Worm (Caenorhabditis elegans) whole organism, L2 larva: ENCODE measurements around the gene srbc-40.

Experiments used
- C34F6.9 ChIP-seq: fragments of 150-350 bp; optimal IDR thresholded peaks from 2 replicates; lab custom pipeline; 2014; ENCODE audit warnings: missing biosample characterization, missing genetic modification characterization
- F13H6.1 ChIP-seq: sonication (generic microtip); optimal IDR thresholded peaks from 2 replicates; lab custom pipeline; 2016; ENCODE audit warnings: missing genetic modification characterization, missing compliant biosample characterization
- R02D3.7 ChIP-seq: fragments of 150-350 bp; optimal IDR thresholded peaks from 2 replicates; lab custom pipeline; 2014; ENCODE audit warnings: missing biosample characterization, missing genetic modification characterization
- Y55F3AM.14 ChIP-seq: fragments of 200-800 bp; sonication (Bioruptor generic); optimal IDR thresholded peaks from 2 replicates; lab custom pipeline; 2018; ENCODE audit warnings: mild to moderate bottlenecking, missing genetic modification characterization, missing compliant biosample characterization
- ZK546.5 ChIP-seq: sonication (generic microtip); optimal IDR thresholded peaks from 2 replicates; lab custom pipeline; 2017; ENCODE audit warnings: missing biosample characterization, missing genetic modification characterization
- alr-1 ChIP-seq: fragments of 150-350 bp; optimal IDR thresholded peaks from 2 replicates; lab custom pipeline; 2014; ENCODE audit warnings: missing biosample characterization, missing genetic modification characterization
- aly-2 ChIP-seq: fragments of 150-350 bp; optimal IDR thresholded peaks from 2 replicates; lab custom pipeline; 2014; ENCODE audit warnings: missing biosample characterization, missing genetic modification characterization
- ama-1 ChIP-seq: fragments of 150-350 bp; optimal IDR thresholded peaks from 2 replicates; lab custom pipeline; 2018; ENCODE audit warnings: inconsistent platforms
- blmp-1 ChIP-seq: sonication (generic microtip); optimal IDR thresholded peaks from 2 replicates; lab custom pipeline; 2017; ENCODE audit warnings: missing genetic modification characterization, mild to moderate bottlenecking, missing compliant biosample characterization, antibody characterized with exemption, moderate library complexity; ENCODE audit not compliant: insufficient read depth
- ceh-16 ChIP-seq: fragments of 150-350 bp; optimal IDR thresholded peaks from 2 replicates; lab custom pipeline; 2014; ENCODE audit warnings: missing biosample characterization, missing genetic modification characterization
- ceh-82 ChIP-seq: fragments of 150-350 bp; optimal IDR thresholded peaks from 2 replicates; lab custom pipeline; 2014; ENCODE audit warnings: missing biosample characterization, missing genetic modification characterization
- crh-2 ChIP-seq: sonication (generic microtip); optimal IDR thresholded peaks from 2 replicates; lab custom pipeline; 2017; ENCODE audit warnings: missing biosample characterization, missing genetic modification characterization
- dmd-4 ChIP-seq: sonication (generic microtip); optimal IDR thresholded peaks from 2 replicates; lab custom pipeline; 2017; ENCODE audit warnings: missing biosample characterization, missing genetic modification characterization
- egl-27 ChIP-seq: sonication (generic microtip); optimal IDR thresholded peaks from 3 replicates; lab custom pipeline; 2017; ENCODE audit warnings: missing biosample characterization, missing genetic modification reagents, missing genetic modification characterization
- elt-1 ChIP-seq: fragments of 150-350 bp; optimal IDR thresholded peaks from 2 replicates; lab custom pipeline; 2014; ENCODE audit warnings: missing biosample characterization, missing genetic modification characterization
- elt-3 ChIP-seq: sonication (generic microtip); optimal IDR thresholded peaks from 2 replicates; lab custom pipeline; 2017; ENCODE audit warnings: missing biosample characterization, missing genetic modification characterization
- fos-1 ChIP-seq: fragments of 150-350 bp; optimal IDR thresholded peaks from 2 replicates; lab custom pipeline; 2014; ENCODE audit warnings: missing biosample characterization, missing genetic modification characterization
- gmeb-1 ChIP-seq: fragments of 150-350 bp; optimal IDR thresholded peaks from 2 replicates; lab custom pipeline; 2014; ENCODE audit warnings: missing biosample characterization, missing genetic modification characterization
- lin-11 ChIP-seq: fragments of 150-350 bp; sonication (generic microtip); optimal IDR thresholded peaks from 2 replicates; lab custom pipeline; 2014; ENCODE audit warnings: missing biosample characterization, missing genetic modification characterization, inconsistent platforms, mixed read lengths
- lin-13 ChIP-seq: fragments of 150-350 bp; optimal IDR thresholded peaks from 2 replicates; lab custom pipeline; 2014; ENCODE audit warnings: missing biosample characterization, missing genetic modification reagents, missing genetic modification characterization
- lin-39 ChIP-seq: fragments of 150-350 bp; optimal IDR thresholded peaks from 2 replicates; lab custom pipeline; 2014; ENCODE audit warnings: missing biosample characterization, missing genetic modification reagents, missing genetic modification characterization
- lsy-2 ChIP-seq, 2 experiments: fragments of 150-350 bp in 1 of 2; sonication (generic microtip) in 1 of 2; optimal IDR thresholded peaks; 2 replicates each; lab custom pipeline; 2014 to 2017; ENCODE audit warnings: missing biosample characterization in 2 of 2, missing genetic modification characterization in 2 of 2
- mab-5 ChIP-seq: fragments of 150-350 bp; optimal IDR thresholded peaks from 2 replicates; lab custom pipeline; 2014; ENCODE audit warnings: missing biosample characterization, missing genetic modification characterization
- mbf-1 ChIP-seq: sonication (generic microtip); optimal IDR thresholded peaks from 2 replicates; lab custom pipeline; 2017; ENCODE audit warnings: missing biosample characterization, missing genetic modification characterization
- mdl-1 ChIP-seq, 2 experiments: fragments of 150-350 bp in 1 of 2; sonication (generic microtip) in 1 of 2; optimal IDR thresholded peaks; 2 replicates each; lab custom pipeline; 2017; ENCODE audit warnings: missing biosample characterization in 2 of 2, missing genetic modification characterization in 2 of 2
- nhr-10 ChIP-seq: sonication (generic microtip); optimal IDR thresholded peaks from 2 replicates; lab custom pipeline; 2017; ENCODE audit warnings: missing biosample characterization, missing genetic modification characterization
- nhr-11 ChIP-seq: fragments of 150-350 bp; optimal IDR thresholded peaks from 2 replicates; lab custom pipeline; 2014; ENCODE audit warnings: missing biosample characterization, missing genetic modification characterization
- nhr-12 ChIP-seq: fragments of 150-350 bp; optimal IDR thresholded peaks from 2 replicates; lab custom pipeline; 2014; ENCODE audit warnings: missing biosample characterization, missing genetic modification characterization
- nhr-129 ChIP-seq: fragments of 150-350 bp; optimal IDR thresholded peaks from 2 replicates; lab custom pipeline; 2014; ENCODE audit warnings: missing biosample characterization, missing genetic modification characterization
- nhr-21 ChIP-seq: fragments of 150-350 bp; optimal IDR thresholded peaks from 2 replicates; lab custom pipeline; 2014; ENCODE audit warnings: missing biosample characterization, missing genetic modification characterization
- nhr-23 ChIP-seq: fragments of 150-350 bp; optimal IDR thresholded peaks from 2 replicates; lab custom pipeline; 2014; ENCODE audit warnings: missing biosample characterization, missing genetic modification reagents, missing genetic modification characterization
- nhr-237 ChIP-seq: fragments of 150-350 bp; optimal IDR thresholded peaks from 2 replicates; lab custom pipeline; 2014; ENCODE audit warnings: missing biosample characterization, missing genetic modification characterization
- nhr-25 ChIP-seq: fragments of 150-350 bp; sonication (generic microtip); optimal IDR thresholded peaks from 3 replicates; lab custom pipeline; 2014; ENCODE audit warnings: missing biosample characterization, missing genetic modification characterization
- nhr-6 ChIP-seq: fragments of 150-350 bp; optimal IDR thresholded peaks from 2 replicates; lab custom pipeline; 2014; ENCODE audit warnings: missing biosample characterization, missing genetic modification characterization
- nhr-77 ChIP-seq: fragments of 150-350 bp; optimal IDR thresholded peaks from 2 replicates; lab custom pipeline; 2014; ENCODE audit warnings: missing biosample characterization, missing genetic modification characterization
- peb-1 ChIP-seq: fragments of 150-350 bp; optimal IDR thresholded peaks from 2 replicates; lab custom pipeline; 2014; ENCODE audit warnings: missing biosample characterization, missing genetic modification characterization
- sem-4 ChIP-seq: fragments of 150-350 bp; optimal IDR thresholded peaks from 2 replicates; lab custom pipeline; 2014; ENCODE audit warnings: missing biosample characterization, missing genetic modification reagents, missing genetic modification characterization
- skn-1 ChIP-seq: sonication (generic microtip); optimal IDR thresholded peaks from 2 replicates; lab custom pipeline; 2017; ENCODE audit warnings: missing biosample characterization, missing genetic modification characterization
- sma-3 ChIP-seq: sonication (generic microtip); optimal IDR thresholded peaks from 2 replicates; lab custom pipeline; 2016; ENCODE audit warnings: missing genetic modification reagents, missing genetic modification characterization, missing compliant biosample characterization
- sma-9 ChIP-seq, 2 experiments: fragments of 150-350 bp in 1 of 2; sonication (generic microtip) in 1 of 2; optimal IDR thresholded peaks; 2 replicates each; lab custom pipeline; 2014 to 2016; ENCODE audit warnings: missing genetic modification characterization in 2 of 2, mild to moderate bottlenecking in 1 of 2, missing biosample characterization in 1 of 2, missing compliant biosample characterization in 1 of 2, missing genetic modification reagents in 1 of 2, moderate library complexity in 1 of 2
- snpc-4 ChIP-seq: fragments of 150-350 bp; optimal IDR thresholded peaks from 2 replicates; lab custom pipeline; 2014; ENCODE audit warnings: missing biosample characterization, missing genetic modification characterization
- unc-39 ChIP-seq: fragments of 150-350 bp; optimal IDR thresholded peaks from 2 replicates; lab custom pipeline; 2014; ENCODE audit warnings: missing biosample characterization, missing genetic modification characterization
- unc-55 ChIP-seq: fragments of 150-350 bp; sonication (generic microtip); optimal IDR thresholded peaks from 3 replicates; lab custom pipeline; 2014; ENCODE audit warnings: missing biosample characterization, missing genetic modification reagents, missing genetic modification characterization
- unc-62 ChIP-seq: fragments of 150-350 bp; optimal IDR thresholded peaks from 2 replicates; lab custom pipeline; 2014; ENCODE audit warnings: missing biosample characterization, missing genetic modification reagents, missing genetic modification characterization
- zag-1 ChIP-seq: fragments of 150-350 bp; optimal IDR thresholded peaks from 2 replicates; lab custom pipeline; 2014; ENCODE audit warnings: missing biosample characterization, missing genetic modification characterization
- ztf-1 ChIP-seq: fragments of 200-800 bp; sonication (Bioruptor generic); conservative IDR thresholded peaks from 2 replicates; pipeline ENCODE4 v1.3.6; 2022; ENCODE audit warnings: missing genetic modification characterization, missing compliant biosample characterization
- ztf-11 ChIP-seq: sonication (generic microtip); optimal IDR thresholded peaks from 2 replicates; lab custom pipeline; 2017; ENCODE audit warnings: missing biosample characterization, missing genetic modification characterization
- ztf-4 ChIP-seq: fragments of 150-350 bp; optimal IDR thresholded peaks from 2 replicates; lab custom pipeline; 2014; ENCODE audit warnings: missing biosample characterization, missing genetic modification characterization

The srbc-40 gene

DNA sequence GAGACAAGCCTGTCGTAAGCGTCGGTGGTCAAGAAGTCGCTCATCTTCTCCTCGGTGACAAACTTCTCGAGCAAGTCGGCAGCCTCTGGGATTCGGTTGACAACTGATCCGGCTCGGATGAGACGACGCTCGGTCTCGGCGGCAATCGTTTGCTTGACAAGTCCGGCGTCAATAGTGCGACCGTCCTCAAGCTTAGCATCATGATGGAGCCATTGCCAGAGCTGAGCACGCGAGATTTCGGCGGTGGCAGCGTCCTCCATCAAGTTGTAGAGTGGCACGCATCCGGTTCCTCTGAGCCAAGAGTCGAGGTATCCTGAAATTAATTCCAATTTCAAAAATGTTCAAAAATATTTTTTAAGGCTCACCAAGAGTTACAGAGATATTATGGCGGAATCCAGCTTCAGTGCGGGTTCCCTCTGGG is 4.8 kb upstream of the srbc-40 start:
- TF ChIP-seq nhr-237 (tag; lab: Kevin White, UChicago) (no peak), nhr-129 (tag; lab: Kevin White, UChicago) (no peak), sma-3 (GFP tag; lab: Kevin White, UChicago) (peak; percentile 31), gmeb-1 (no peak), nhr-12 (no peak), aly-2 (tag; lab: Kevin White, UChicago) (no peak)
- TF ChIP-seq, all 48 proteins: peak for 1

DNA sequence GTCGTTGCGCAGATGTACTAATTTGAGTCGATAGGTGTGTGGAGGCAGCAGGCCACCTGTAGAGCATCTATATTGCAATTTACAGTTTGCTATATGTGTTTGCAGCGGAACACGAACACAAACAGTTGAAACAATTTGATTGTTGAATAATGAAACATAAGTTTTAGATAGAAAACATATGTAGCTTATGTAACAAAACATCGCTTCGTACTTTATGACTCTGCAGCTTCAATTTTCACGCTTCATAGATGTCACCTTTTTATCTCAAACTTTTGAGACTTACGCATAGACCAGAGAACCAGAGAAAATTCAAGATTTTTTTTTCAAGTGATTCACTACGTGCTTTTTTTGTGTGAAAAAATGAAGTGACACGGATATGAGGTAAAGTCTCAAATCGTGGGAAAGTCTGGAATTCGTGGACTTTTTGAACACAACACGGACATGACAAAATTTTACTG is 4.3 kb upstream of the srbc-40 start, which contains the start of gene fbxb-72:
Gene fbxb-72, minus strand, starts transcription at position 58 of the 458 bp plus-strand sequence.
- TF ChIP-seq alr-1 (tag; lab: Kevin White, UChicago) = no peak
- no peak for TF ChIP-seq lin-11
- TF ChIP-seq sem-4 (tag; lab: Kevin White, UChicago) = peak; percentile 8
- peak; percentile 70 for TF ChIP-seq sma-3 (GFP tag; lab: Kevin White, UChicago)
- no peak for TF ChIP-seq unc-39 (tag; lab: Kevin White, UChicago)
- TF ChIP-seq dmd-4 (tag; lab: Kevin White, UChicago) = no peak
- peak in 1 of 2 experiments; percentile 87 for TF ChIP-seq lsy-2 (tag; optimal IDR thresholded peaks at IDR 0.05; lab: Kevin White, UChicago)
- no peak for TF ChIP-seq unc-62
- TF ChIP-seq mbf-1 (tag; lab: Kevin White, UChicago) = no peak
- peak; percentile 77 for TF ChIP-seq sma-9 (GFP tag; optimal IDR thresholded peaks at IDR 0.05; lab: Kevin White, UChicago)
- no peak for TF ChIP-seq sma-9 (tag; optimal IDR thresholded peaks at IDR 0.05; lab: Kevin White, UChicago)
- TF ChIP-seq Y55F3AM.14 (GFP tag; lab: Kevin White, UChicago) = peak; percentile 90
- TF ChIP-seq R02D3.7 = no peak
- TF ChIP-seq zag-1 (tag; lab: Kevin White, UChicago) = no peak
- TF ChIP-seq nhr-21 (tag; lab: Kevin White, UChicago) = peak; percentile 95
- TF ChIP-seq nhr-6 = peak; percentile 63
- TF ChIP-seq mab-5 = no peak
- TF ChIP-seq fos-1 (tag; lab: Kevin White, UChicago) = no peak
- TF ChIP-seq C34F6.9 (tag; lab: Kevin White, UChicago) = peak; percentile 32
- TF ChIP-seq nhr-77 (tag; lab: Kevin White, UChicago) = no peak
- TF ChIP-seq nhr-237 (tag; lab: Kevin White, UChicago) = no peak
- peak; percentile 89 for TF ChIP-seq ztf-4 (tag; lab: Kevin White, UChicago)
- peak; percentile 88 for TF ChIP-seq nhr-129 (tag; lab: Kevin White, UChicago)
- TF ChIP-seq mdl-1 (tag; optimal IDR thresholded peaks at IDR 0.05; lab: Kevin White, UChicago) = no peak
- TF ChIP-seq elt-1 = no peak
- peak; percentile 46 for TF ChIP-seq gmeb-1
- no peak for TF ChIP-seq nhr-12
- peak; percentile 5 for TF ChIP-seq aly-2 (tag; lab: Kevin White, UChicago)
- no peak for TF ChIP-seq ztf-11
- TF ChIP-seq nhr-10 (tag; lab: Kevin White, UChicago) = no peak
- no peak for TF ChIP-seq peb-1 (tag; lab: Kevin White, UChicago)
- TF ChIP-seq unc-55 (GFP tag; lab: Kevin White, UChicago) = no peak
- peak; percentile 98 for TF ChIP-seq ama-1 (lab: Kevin White, UChicago)
- TF ChIP-seq crh-2 = peak; percentile 85
- peak; percentile 89 for TF ChIP-seq nhr-25
- TF ChIP-seq lin-39 (tag; lab: Kevin White, UChicago) = no peak
- TF ChIP-seq ceh-16 (tag; lab: Kevin White, UChicago) = no peak
- peak; percentile 71 for TF ChIP-seq F13H6.1 (tag; lab: Kevin White, UChicago)
- peak; percentile 17 for TF ChIP-seq ZK546.5 (tag; lab: Kevin White, UChicago)
- no peak for TF ChIP-seq nhr-23 (tag; lab: Kevin White, UChicago)
- no peak for TF ChIP-seq skn-1 (tag; lab: Kevin White, UChicago)
- TF ChIP-seq elt-3 (tag; lab: Kevin White, UChicago) = no peak
- peak; percentile 73 for TF ChIP-seq blmp-1
- TF ChIP-seq egl-27 (tag; lab: Kevin White, UChicago) = no peak
- TF ChIP-seq ceh-82 = no peak
- peak; percentile 53 for TF ChIP-seq lin-13 (GFP tag; lab: Kevin White, UChicago)
- peak; percentile 37 for TF ChIP-seq snpc-4 (tag; lab: Kevin White, UChicago)
- TF ChIP-seq ztf-1 (GFP tag; lab: Robert Waterston, UW) = 0 out of 2 replicates have a peak, but pooled peaks have one; percentile 18
- TF ChIP-seq nhr-11 (tag; lab: Kevin White, UChicago) = no peak
